Worm (Caenorhabditis elegans): ENCODE results near the gene col-171.

- TF ChIP-seq hlh-30 (tag; optimal IDR thresholded peaks at IDR 0.05; ENCODE audit: insufficient read depth) (no peak), pha-4 (tag; optimal IDR thresholded peaks at IDR 0.05) (no peak), fax-1 (tag; optimal IDR thresholded peaks at IDR 0.05) (no peak), ceh-24 (tag; optimal IDR thresholded peaks at IDR 0.05) (no peak)
Measured at ce11 chrX:6328860-6329259, 5.2 kb upstream of the col-171 start, which contains the start of gene col-169.

Data from whole organism, late embryonic.